Worm (Caenorhabditis elegans) whole organism, L1 larva: Measurements from ENCODE around the gene K11H12.9.

ENCODE experiments used
- Y116A8C.19 ChIP-seq: sonication (generic microtip); optimal IDR thresholded peaks from 2 replicates; lab custom pipeline; 2016; ENCODE audit warnings: missing compliant biosample characterization, missing genetic modification characterization, borderline replicate concordance
- ama-1 ChIP-seq: fragments of 150-350 bp; optimal IDR thresholded peaks from 2 replicates; lab custom pipeline; 2014
- blmp-1 ChIP-seq: fragments of 150-350 bp; optimal IDR thresholded peaks from 2 replicates; lab custom pipeline; 2014; ENCODE audit warnings: missing biosample characterization, missing genetic modification characterization
- dpl-1 ChIP-seq, 3 experiments: fragments of 150-350 bp in 2 of 3; sonication (generic microtip) in 1 of 3; optimal IDR thresholded peaks; 2 replicates each; lab custom pipeline; 2014 to 2017; ENCODE audit warnings: missing biosample characterization in 3 of 3, missing genetic modification characterization in 3 of 3, missing genetic modification reagents in 3 of 3
- dsc-1 ChIP-seq: sonication (generic microtip); optimal IDR thresholded peaks from 2 replicates; lab custom pipeline; 2016; ENCODE audit warnings: mild to moderate bottlenecking, missing genetic modification characterization, missing compliant biosample characterization
- efl-1 ChIP-seq, 4 experiments: fragments of 150-350 bp; optimal IDR thresholded peaks in 3 of 4; peaks in 1 of 4; 1 replicate in 1 of 4; 2 replicates in 3 of 4; lab custom pipeline; 2014; ENCODE audit warnings: missing biosample characterization in 2 of 4, missing genetic modification characterization in 2 of 4, missing genetic modification reagents in 2 of 4
- efl-3 ChIP-seq: fragments of 200-800 bp; sonication (Bioruptor generic); optimal IDR thresholded peaks from 2 replicates; lab custom pipeline; 2018; ENCODE audit warnings: mild to moderate bottlenecking, missing genetic modification characterization, missing compliant biosample characterization
- egl-27 ChIP-seq, 2 experiments: fragments of 150-350 bp in 1 of 2; sonication (generic microtip); optimal IDR thresholded peaks; 3 replicates each; lab custom pipeline; 2017 to 2018; ENCODE audit warnings: missing biosample characterization in 2 of 2, missing genetic modification characterization in 2 of 2, missing genetic modification reagents in 2 of 2
- elt-3 ChIP-seq, 6 experiments: fragments of 150-350 bp in 1 of 6; sonication (generic microtip); optimal IDR thresholded peaks; 2 replicates each; lab custom pipeline; 2017 to 2018; ENCODE audit warnings: missing biosample characterization in 6 of 6, missing genetic modification characterization in 6 of 6, inconsistent platforms in 1 of 6
- fkh-8 ChIP-seq: sonication (generic microtip); optimal IDR thresholded peaks from 2 replicates; lab custom pipeline; 2016; ENCODE audit warnings: mild to moderate bottlenecking, missing genetic modification characterization, missing compliant biosample characterization
- fos-1 ChIP-seq: fragments of 150-350 bp; optimal IDR thresholded peaks from 2 replicates; lab custom pipeline; 2014; ENCODE audit warnings: missing biosample characterization, missing genetic modification characterization
- isw-1 ChIP-seq: fragments of 200-800 bp; sonication (Bioruptor generic); IDR thresholded peaks from 2 replicates; pipeline ENCODE4 v1.3.6; 2022; ENCODE audit warnings: missing genetic modification characterization, missing compliant biosample characterization
- lin-14 ChIP-seq: fragments of 200-800 bp; sonication (Bioruptor generic); optimal IDR thresholded peaks from 2 replicates; lab custom pipeline; 2018; ENCODE audit warnings: mild to moderate bottlenecking, missing genetic modification characterization, moderate library complexity, missing compliant biosample characterization
- lin-35 ChIP-seq, 2 experiments: fragments of 150-350 bp; optimal IDR thresholded peaks; 2 replicates each; lab custom pipeline; 2014; ENCODE audit warnings: missing biosample characterization in 2 of 2, missing genetic modification characterization in 2 of 2, missing genetic modification reagents in 2 of 2
- lin-39 ChIP-seq: fragments of 150-350 bp; optimal IDR thresholded peaks from 2 replicates; lab custom pipeline; 2014; ENCODE audit warnings: missing biosample characterization, missing genetic modification reagents, missing genetic modification characterization
- lir-3 ChIP-seq: sonication (generic microtip); optimal IDR thresholded peaks from 2 replicates; lab custom pipeline; 2016; ENCODE audit warnings: mild to moderate bottlenecking, missing genetic modification characterization, moderate library complexity, missing compliant biosample characterization; ENCODE audit not compliant: poor library complexity
- lsy-2 ChIP-seq, 2 experiments: fragments of 150-350 bp; optimal IDR thresholded peaks; 2 replicates each; lab custom pipeline; 2014; ENCODE audit warnings: missing biosample characterization in 2 of 2, missing genetic modification characterization in 2 of 2
- mab-9 ChIP-seq: fragments of 200-800 bp; sonication (Bioruptor generic); IDR thresholded peaks from 2 replicates; pipeline ENCODE4 v1.3.6; 2022; ENCODE audit warnings: missing genetic modification reagents, missing genetic modification characterization, missing compliant biosample characterization
- mep-1 ChIP-seq: fragments of 150-350 bp; optimal IDR thresholded peaks from 2 replicates; lab custom pipeline; 2014; ENCODE audit warnings: missing biosample characterization, missing genetic modification characterization
- nhr-20 ChIP-seq: sonication (generic microtip); optimal IDR thresholded peaks from 2 replicates; lab custom pipeline; 2016; ENCODE audit warnings: mild to moderate bottlenecking, missing genetic modification characterization, missing compliant biosample characterization
- nhr-28 ChIP-seq: fragments of 150-350 bp; optimal IDR thresholded peaks from 2 replicates; lab custom pipeline; 2014; ENCODE audit warnings: missing biosample characterization, missing genetic modification characterization
- nhr-84 ChIP-seq: sonication (generic microtip); optimal IDR thresholded peaks from 2 replicates; lab custom pipeline; 2017; ENCODE audit warnings: missing biosample characterization, missing genetic modification characterization
- nhr-85 ChIP-seq: sonication (generic microtip); peaks from one replicate; lab custom pipeline; 2016; ENCODE audit warnings: missing genetic modification characterization, inconsistent platforms, missing compliant biosample characterization
- pag-3 ChIP-seq: sonication (generic microtip); optimal IDR thresholded peaks from 2 replicates; lab custom pipeline; 2017; ENCODE audit warnings: missing genetic modification characterization, mild to moderate bottlenecking, missing compliant biosample characterization, antibody characterized with exemption, borderline replicate concordance; ENCODE audit not compliant: insufficient read depth
- pax-3 ChIP-seq: fragments of 200-800 bp; sonication (Bioruptor generic); optimal IDR thresholded peaks from 2 replicates; lab custom pipeline; 2018; ENCODE audit warnings: mild to moderate bottlenecking, missing genetic modification characterization, moderate library complexity, missing compliant biosample characterization
- skn-1 ChIP-seq: fragments of 150-350 bp; optimal IDR thresholded peaks from 2 replicates; lab custom pipeline; 2014; ENCODE audit warnings: missing biosample characterization, missing genetic modification characterization
- snpc-4 ChIP-seq: fragments of 150-350 bp; optimal IDR thresholded peaks from 2 replicates; lab custom pipeline; 2014; ENCODE audit warnings: missing biosample characterization, missing genetic modification characterization
- snu-23 ChIP-seq: sonication (generic microtip); optimal IDR thresholded peaks from 2 replicates; lab custom pipeline; 2016; ENCODE audit warnings: missing genetic modification characterization, missing compliant biosample characterization
- sox-4 ChIP-seq: sonication (generic microtip); optimal IDR thresholded peaks from 2 replicates; lab custom pipeline; 2016; ENCODE audit warnings: missing genetic modification characterization, missing compliant biosample characterization
- sup-37 ChIP-seq: fragments of 200-800 bp; sonication (Bioruptor generic); optimal IDR thresholded peaks from 2 replicates; lab custom pipeline; 2018; ENCODE audit warnings: mild to moderate bottlenecking, missing genetic modification characterization, missing compliant biosample characterization
- unc-30 ChIP-seq: sonication (generic microtip); optimal IDR thresholded peaks from 2 replicates; lab custom pipeline; 2017; ENCODE audit warnings: missing biosample characterization, missing genetic modification characterization
- zip-4 ChIP-seq: fragments of 200-800 bp; sonication (Bioruptor generic); optimal IDR thresholded peaks from 2 replicates; lab custom pipeline; 2018; ENCODE audit warnings: mild to moderate bottlenecking, missing genetic modification characterization, moderate library complexity, missing compliant biosample characterization
- ztf-11 ChIP-seq, 2 experiments: sonication (generic microtip); optimal IDR thresholded peaks; 2 replicates each; lab custom pipeline; 2016 to 2017; ENCODE audit warnings: missing genetic modification characterization in 2 of 2, missing biosample characterization in 1 of 2, missing compliant biosample characterization in 1 of 2

K11H12.9 gene

DNA sequence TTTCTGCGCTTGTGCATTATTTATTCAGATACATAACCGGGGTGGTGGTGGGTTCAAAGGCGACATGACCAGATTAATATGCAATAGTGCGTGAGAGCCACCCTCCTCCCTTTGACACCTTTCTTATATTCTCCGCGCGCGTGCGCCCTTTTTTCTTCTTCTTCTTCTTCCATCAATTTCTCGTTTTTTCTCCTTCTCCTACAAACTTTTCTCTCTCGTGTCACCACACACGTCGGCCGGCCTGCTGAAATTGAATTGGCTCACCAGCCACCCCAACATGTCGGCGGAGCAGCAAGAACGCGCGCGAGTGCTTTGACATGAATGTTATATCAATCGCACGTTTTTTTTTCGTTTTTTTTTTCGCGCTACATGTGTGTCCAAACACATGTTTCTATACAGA lies 10.1 kb downstream of the K11H12.9 start (continued):
- TF ChIP-seq efl-3 (GFP tag; lab: Kevin White, UChicago) = no peak

DNA sequence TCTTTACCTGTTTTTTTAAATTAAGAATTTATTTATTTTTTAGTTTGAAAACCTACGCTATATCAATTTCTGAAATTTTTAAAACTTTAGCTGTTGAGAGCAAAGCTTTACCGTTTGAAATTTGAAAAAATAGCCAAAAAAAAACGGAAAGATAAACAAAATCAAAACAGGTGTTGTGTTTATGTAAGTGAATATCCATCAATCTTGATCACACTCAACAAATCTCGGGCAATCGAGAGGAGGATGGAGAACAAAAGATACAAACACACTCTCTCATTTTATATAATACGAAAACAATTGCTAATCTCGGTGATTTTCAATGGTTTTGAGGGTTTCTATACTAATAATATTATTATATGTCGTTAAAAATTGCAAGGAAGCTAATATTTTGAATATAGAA lies 12.2 kb downstream of the K11H12.9 start:
- peak; percentile 20 for TF ChIP-seq lin-39
- TF ChIP-seq dsc-1 (tag; lab: Kevin White, UChicago) = peak; percentile 61
- TF ChIP-seq lir-3 (tag; lab: Kevin White, UChicago) = no peak
- TF ChIP-seq blmp-1 (tag; lab: Kevin White, UChicago) = peak; percentile 15

DNA sequence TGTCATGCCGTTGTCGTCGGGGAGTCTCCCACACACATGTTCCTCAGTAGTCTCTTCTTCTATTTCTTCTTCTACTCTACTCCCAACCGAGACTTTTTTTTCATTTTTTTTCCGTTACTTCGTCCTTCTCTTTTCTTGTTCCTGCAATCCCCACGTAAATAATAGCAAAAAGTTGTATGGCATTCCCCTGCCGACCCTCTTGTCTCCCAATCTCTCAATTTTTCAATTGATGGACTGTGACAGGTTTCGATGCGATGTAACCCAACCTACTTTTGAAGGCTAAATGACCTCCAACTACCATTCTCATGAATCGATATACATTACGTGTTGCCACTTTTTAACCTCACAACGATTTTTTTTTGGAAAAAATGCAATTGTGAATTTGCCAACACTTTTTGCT lies 14.7 kb downstream of the K11H12.9 start:
- TF ChIP-seq snu-23 (GFP tag; lab: Kevin White, UChicago) (peak; percentile 37), lsy-2 (tag; optimal IDR thresholded peaks at IDR 0.05; lab: Kevin White, UChicago) (peak in 1 of 2 experiments; percentile 54), lin-14 (GFP tag; lab: Kevin White, UChicago) (peak; percentile 82), lir-3 (tag; lab: Kevin White, UChicago) (no peak), nhr-20 (tag; lab: Kevin White, UChicago) (no peak), ztf-11 (tag; optimal IDR thresholded peaks at IDR 0.05; lab: Kevin White, UChicago) (no peak), pag-3 (peak; percentile 94), blmp-1 (tag; lab: Kevin White, UChicago) (peak; percentile 63), sup-37 (GFP tag; lab: Kevin White, UChicago) (no peak), efl-1 (optimal IDR thresholded peaks at IDR 0.05; lab: Kevin White, UChicago) (no peak), efl-1 (GFP tag; optimal IDR thresholded peaks at IDR 0.05 in 1 of 2; lab: Kevin White, UChicago) (peak in 1 of 2 experiments; percentile 45), elt-3 (tag; optimal IDR thresholded peaks at IDR 0.05; lab: Kevin White, UChicago) (peak in 1 of 6 experiments; percentile 47), nhr-85 (tag; lab: Kevin White, UChicago) (peak; percentile 85), lin-35 (GFP tag; optimal IDR thresholded peaks at IDR 0.05; lab: Kevin White, UChicago) (peak in 1 of 2 experiments; percentile 0), dsc-1 (tag; lab: Kevin White, UChicago) (peak; percentile 42), mep-1 (peak; percentile 60), fos-1 (tag; lab: Kevin White, UChicago) (no peak)

DNA sequence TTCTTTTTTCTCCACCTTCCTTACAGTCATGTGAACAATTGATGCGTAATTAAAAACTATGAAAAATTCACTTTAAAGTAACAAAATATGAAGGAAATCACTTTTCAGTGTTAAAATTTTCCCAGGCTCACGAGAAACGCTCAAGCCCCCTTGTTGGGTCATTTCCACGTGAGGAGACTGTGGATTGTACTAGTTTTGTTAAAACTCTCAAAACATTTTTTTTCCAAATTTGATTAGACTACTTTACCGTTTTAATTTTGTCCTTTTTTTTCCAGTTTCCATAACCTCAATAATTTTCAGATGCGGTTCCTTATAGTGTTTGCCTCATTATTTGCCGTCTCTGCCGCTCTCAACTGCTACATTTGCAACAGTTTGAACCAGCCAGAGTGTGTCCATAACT lies 15.8 kb downstream of the K11H12.9 start, which contains the start of gene K11H12.7:
K11H12.7 (plus strand) TSS at position 301 of the 400 bp plus-strand sequence.
- TF ChIP-seq fkh-8 = no peak
- no peak for TF ChIP-seq Y116A8C.19 (tag; lab: Kevin White, UChicago)
- TF ChIP-seq ama-1 (lab: Kevin White, UChicago) = no peak
- TF ChIP-seq dpl-1 (GFP tag; optimal IDR thresholded peaks at IDR 0.05; lab: Kevin White, UChicago) = no peak
- no peak for TF ChIP-seq isw-1
- no peak for TF ChIP-seq unc-30 (tag; lab: Kevin White, UChicago)
- TF ChIP-seq mep-1 = no peak
- TF ChIP-seq sox-4 (tag; lab: Kevin White, UChicago) = no peak
- no peak for TF ChIP-seq nhr-28
- TF ChIP-seq nhr-84 (tag; lab: Kevin White, UChicago) = no peak
- TF ChIP-seq skn-1 (tag; lab: Kevin White, UChicago) = no peak
- no peak for TF ChIP-seq pax-3 (tag; lab: Kevin White, UChicago)
- TF ChIP-seq snu-23 (GFP tag; lab: Kevin White, UChicago) = no peak
- no peak for TF ChIP-seq ztf-11 (tag; optimal IDR thresholded peaks at IDR 0.05; lab: Kevin White, UChicago)
- TF ChIP-seq, all 84 proteins: peak for 0

DNA sequence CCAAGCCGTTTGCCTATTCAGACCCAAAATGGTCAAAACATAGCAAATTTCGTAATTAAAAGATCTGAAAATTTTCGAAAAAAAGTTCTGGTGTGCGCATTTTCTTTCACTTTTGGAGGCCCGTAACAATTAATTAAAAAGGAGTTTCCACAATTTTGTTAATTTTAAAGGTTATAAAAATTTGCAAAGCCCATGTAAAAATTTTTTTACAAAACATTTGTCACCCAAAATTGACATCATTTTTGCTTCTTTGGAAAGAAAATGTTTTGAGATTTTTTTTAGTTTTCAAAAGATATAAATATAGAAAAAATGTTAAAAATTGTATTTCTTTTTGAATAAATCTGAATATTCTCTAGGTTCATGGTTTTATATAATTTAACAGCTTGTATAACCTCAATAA lies 17.5 kb downstream of the K11H12.9 start, which contains the start of gene K11H12.6:
K11H12.6 (plus strand) TSS at position 301 of the 400 bp plus-strand sequence.
- no peak for TF ChIP-seq egl-27 (tag; optimal IDR thresholded peaks at IDR 0.05; lab: Kevin White, UChicago)
- no peak for TF ChIP-seq zip-4 (GFP tag; lab: Kevin White, UChicago)
- no peak for TF ChIP-seq snpc-4
- no peak for TF ChIP-seq mab-9 (GFP tag; lab: Robert Waterston, UW)
- no peak for TF ChIP-seq lin-39
- no peak for TF ChIP-seq skn-1 (tag; lab: Kevin White, UChicago)
